Worm (Caenorhabditis elegans) whole organism, L4/young adult: Measurements from ENCODE around the gene ZK1290.10.

ENCODE experiments used
- W03F9.2 ChIP-seq: fragments of 150-350 bp; optimal IDR thresholded peaks from 2 replicates; lab custom pipeline; 2014; ENCODE audit warnings: missing biosample characterization, missing genetic modification characterization
- him-1 ChIP-seq: sonication (generic microtip); optimal IDR thresholded peaks from 2 replicates; lab custom pipeline; 2016; ENCODE audit warnings: missing genotype, missing genetic modification reagents, missing genetic modification characterization, missing compliant biosample characterization

ce11 chrII:7505005-7505404 lies 48.7 kb downstream of the ZK1290.10 start, which contains the start of gene C28F5.1:
- TF ChIP-seq him-1 (tag; lab: Kevin White, UChicago), result no peak
- TF ChIP-seq W03F9.2 (tag; lab: Kevin White, UChicago), result no peak
